Worm (Caenorhabditis elegans): Measurements from ENCODE around the gene bgnt-1.5.

- no peak for TF ChIP-seq pha-4 (tag; optimal IDR thresholded peaks at IDR 0.05)
- TF ChIP-seq pag-3 (tag; optimal IDR thresholded peaks at IDR 0.05; ENCODE audit: borderline replicate concordance): no peak
- TF ChIP-seq ztf-16 (tag; optimal IDR thresholded peaks at IDR 0.05): no peak
- no peak for TF ChIP-seq elt-2 (tag; optimal IDR thresholded peaks at IDR 0.05)
- TF ChIP-seq che-1 (tag; optimal IDR thresholded peaks at IDR 0.05): no peak
These were observed 35.1 kb upstream of the bgnt-1.5 start, which contains the start of gene cyp-14A1 for ce11 chrX:13267230-13267629.

Measured in whole organism, late embryonic.